Fruit fly (Drosophila melanogaster): ENCODE results near the gene mbf1.

The mbf1 gene

dm6 chr3L:16610201-16610600 is 36.0 kb downstream of the mbf1 start, which contains the start of gene Prosbeta6:
Gene Prosbeta6 (minus strand): TSS chr3L:16610418.
- TF ChIP-seq aop (GFP tag; IDR thresholded peaks at IDR 0.05) (no peak), CG10431 (GFP tag; optimal IDR thresholded peaks at IDR 0.05) (no peak), YL-1 (GFP tag; optimal IDR thresholded peaks at IDR 0.05) (peak; percentile 13), CG2116 (GFP tag; optimal IDR thresholded peaks at IDR 0.05) (peak; percentile 16), gfzf (GFP tag; optimal IDR thresholded peaks at IDR 0.05) (peak; percentile 69), HmgZ (tag; optimal IDR thresholded peaks at IDR 0.05) (peak; percentile 5), CG34224 (GFP tag; IDR thresholded peaks at IDR 0.05; ENCODE audit: partially characterized antibody) (peak; percentile 50; the same call in 2 of the 3 replicates), Bgb (GFP tag; IDR thresholded peaks at IDR 0.05; ENCODE audit: partially characterized antibody) (peak; percentile 56), wor (GFP tag; IDR thresholded peaks at IDR 0.05) (no peak), Mad (GFP tag; optimal IDR thresholded peaks at IDR 0.05) (no peak), CG14860 (GFP tag; IDR thresholded peaks at IDR 0.05; ENCODE audit: partially characterized antibody) (no peak), pfk (GFP tag; optimal IDR thresholded peaks at IDR 0.05) (no peak), CG4617 (GFP tag; optimal IDR thresholded peaks at IDR 0.05; ENCODE audit: borderline replicate concordance) (peak; percentile 29), Dek (tag; optimal IDR thresholded peaks at IDR 0.05) (no peak), CG6791 (GFP tag; IDR thresholded peaks at IDR 0.05; ENCODE audit: partially characterized antibody) (peak; percentile 60; the same call in 1 of the 3 replicates), Dp (GFP tag; optimal IDR thresholded peaks at IDR 0.05) (peak; percentile 44), Dref (GFP tag; IDR thresholded peaks at IDR 0.05) (peak; percentile 71), Atf6 (GFP tag; IDR thresholded peaks at IDR 0.05) (no peak), MESR4 (GFP tag; optimal IDR thresholded peaks at IDR 0.05) (peak; percentile 60), amos (GFP tag; IDR thresholded peaks at IDR 0.05; ENCODE audit: partially characterized antibody) (peak; percentile 62), E2f2 (GFP tag; IDR thresholded peaks at IDR 0.05) (peak; percentile 48), CG13287 (GFP tag; IDR thresholded peaks at IDR 0.05; ENCODE audit: partially characterized antibody) (peak; percentile 71), CG3995 (GFP tag; optimal IDR thresholded peaks at IDR 0.05) (peak; percentile 26), Rx (GFP tag; IDR thresholded peaks at IDR 0.05) (no peak), CG30020 (tag; optimal IDR thresholded peaks at IDR 0.05) (peak; percentile 14), Scr (GFP tag; IDR thresholded peaks at IDR 0.05; ENCODE audit: partially characterized antibody) (peak; percentile 59), sc (optimal IDR thresholded peaks at IDR 0.05) (no peak), sc (GFP tag; optimal IDR thresholded peaks at IDR 0.05) (no peak), CG16813 (GFP tag; IDR thresholded peaks at IDR 0.05; ENCODE audit: partially characterized antibody) (peak; percentile 44; the same call in 2 of the 3 replicates), bbx (GFP tag; IDR thresholded peaks at IDR 0.05; ENCODE audit: partially characterized antibody) (peak; percentile 45; the same call in 1 of the 2 replicates), BEAF-32 (GFP tag; optimal IDR thresholded peaks at IDR 0.05) (peak; percentile 74), CG2712 (tag; optimal IDR thresholded peaks at IDR 0.05) (peak; percentile 18), CG12659 (GFP tag; optimal IDR thresholded peaks at IDR 0.05) (peak; percentile 39), Dll (GFP tag; IDR thresholded peaks at IDR 0.05; ENCODE audit: partially characterized antibody) (peak; percentile 56; the same call in 3 of the 4 replicates), Abd-B (GFP tag; optimal IDR thresholded peaks at IDR 0.05) (no peak), hbn (GFP tag; IDR thresholded peaks at IDR 0.05; ENCODE audit: partially characterized antibody) (peak; percentile 43), CG9797 (GFP tag; optimal IDR thresholded peaks at IDR 0.05) (peak; percentile 71), CG2129 (GFP tag; IDR thresholded peaks at IDR 0.05; ENCODE audit: partially characterized antibody) (0 out of 2 replicates have a peak, but pooled peaks have one; percentile 12), MBD-R2 (GFP tag; IDR thresholded peaks at IDR 0.05) (peak; percentile 59), trem (tag; optimal IDR thresholded peaks at IDR 0.05) (peak; percentile 55), CG18476 (GFP tag; optimal IDR thresholded peaks at IDR 0.05) (no peak), CG6654 (GFP tag; optimal IDR thresholded peaks at IDR 0.05) (no peak), nerfin-1 (tag; optimal IDR thresholded peaks at IDR 0.05) (peak; percentile 47), pzg (GFP tag; optimal IDR thresholded peaks at IDR 0.05) (peak; percentile 66), CG17829 (tag; optimal IDR thresholded peaks at IDR 0.05) (peak; percentile 10), CG10267 (tag; optimal IDR thresholded peaks at IDR 0.05) (peak; percentile 22), stwl (tag; optimal IDR thresholded peaks at IDR 0.05) (peak; percentile 45), Dip2 (GFP tag; IDR thresholded peaks at IDR 0.05) (no peak)

Data from whole organism, embryonic.